Worm (Caenorhabditis elegans): Measurements from ENCODE around the gene ufd-3.

ce11 chrII:9992474-9992873, 51.9 kb downstream of the ufd-3 start:
- TF ChIP-seq fkh-10 (GFP tag; optimal IDR thresholded peaks at IDR 0.05) (no peak), nfya-1 (tag; optimal IDR thresholded peaks at IDR 0.05) (no peak), nhr-11 (tag; optimal IDR thresholded peaks at IDR 0.05) (no peak), ama-1 (optimal IDR thresholded peaks at IDR 0.05) (no peak), dmd-4 (tag; optimal IDR thresholded peaks at IDR 0.05; ENCODE audit: borderline replicate concordance) (no peak), ceh-22 (tag; optimal IDR thresholded peaks at IDR 0.05) (no peak), tbx-7 (tag; optimal IDR thresholded peaks at IDR 0.05) (no peak), pqm-1 (tag; optimal IDR thresholded peaks at IDR 0.05) (no peak), ttx-3 (tag; optimal IDR thresholded peaks at IDR 0.05) (no peak), dve-1 (tag; optimal IDR thresholded peaks at IDR 0.05) (no peak), mec-3 (tag; optimal IDR thresholded peaks at IDR 0.05; ENCODE audit: borderline replicate concordance) (no peak), madf-2 (tag; optimal IDR thresholded peaks at IDR 0.05) (no peak), ceh-48 (tag; optimal IDR thresholded peaks at IDR 0.05) (no peak), hlh-30 (tag; optimal IDR thresholded peaks at IDR 0.05; ENCODE audit: insufficient read depth) (no peak)
